Fruit fly (Drosophila melanogaster): ENCODE measurements around the gene ATPsynC.

ATPsynC gene

dm6 chr3R:31218997-31219992 is at the start of gene ATPsynC:
ATPsynC (minus strand) TSS chr3R:31219630.
- no peak for TF ChIP-seq CG8478 (optimal IDR thresholded peaks at IDR 0.05)
- TF ChIP-seq CTCF (optimal IDR thresholded peaks at IDR 0.05): peak; percentile 75 to 82

dm6 chr3R:31265430-31265829 is 46.0 kb upstream of the ATPsynC start, which contains the start of gene ppk24:
ppk24 (plus strand) TSS chr3R:31265730.
- TF ChIP-seq CTCF (optimal IDR thresholded peaks at IDR 0.05) (no peak), CG8478 (optimal IDR thresholded peaks at IDR 0.05) (no peak)

dm6 chr3R:31263934-31264333 is 44.5 kb upstream of the ATPsynC start:
- no peak for TF ChIP-seq CG8478 (optimal IDR thresholded peaks at IDR 0.05)
- TF ChIP-seq CTCF (optimal IDR thresholded peaks at IDR 0.05): peak in 1 of 2 experiments; percentile 7

dm6 chr3R:31262298-31262697 is 42.9 kb upstream of the ATPsynC start, which contains the start of gene CAH5:
CAH5 (plus strand) TSS chr3R:31262598.
- TF ChIP-seq CG8478 (optimal IDR thresholded peaks at IDR 0.05) (no peak), CTCF (optimal IDR thresholded peaks at IDR 0.05) (no peak)

- TF ChIP-seq CG8478 (optimal IDR thresholded peaks at IDR 0.05) (no peak), CTCF (optimal IDR thresholded peaks at IDR 0.05) (no peak)
These were observed 40.5 kb upstream of the ATPsynC start, which contains the start of gene CAH16 for dm6 chr3R:31259947-31260346. CAH16 (plus strand) TSS chr3R:31260247.

- TF ChIP-seq CTCF (optimal IDR thresholded peaks at IDR 0.05) (no peak), CG8478 (optimal IDR thresholded peaks at IDR 0.05) (no peak)
These were observed 37.9 kb upstream of the ATPsynC start, which contains the start of gene CAH6 for dm6 chr3R:31257299-31257698. CAH6 (plus strand) TSS chr3R:31257599.

dm6 chr3R:31254808-31255207 is 35.4 kb upstream of the ATPsynC start, which contains the start of the genes CG1750 and spn-F:
CG1750 (minus strand) TSS chr3R:31254900.
spn-F (plus strand) TSS chr3R:31255127.
- no peak for TF ChIP-seq CG8478 (optimal IDR thresholded peaks at IDR 0.05)
- no peak for TF ChIP-seq CTCF (optimal IDR thresholded peaks at IDR 0.05)

- TF ChIP-seq CTCF (optimal IDR thresholded peaks at IDR 0.05): peak in 1 of 2 experiments; percentile 0
- TF ChIP-seq CG8478 (optimal IDR thresholded peaks at IDR 0.05): no peak
These were observed 32.9 kb upstream of the ATPsynC start, which contains the start of the genes qless and mRpL32 for dm6 chr3R:31252093-31252962. qless (minus strand) TSS chr3R:31252608. mRpL32 (plus strand) TSS chr3R:31252872.

- TF ChIP-seq CG8478 (optimal IDR thresholded peaks at IDR 0.05): no peak
- no peak for TF ChIP-seq CTCF (optimal IDR thresholded peaks at IDR 0.05)
These were observed 31.8 kb upstream of the ATPsynC start for dm6 chr3R:31251130-31251770.

dm6 chr3R:31250426-31251034 is 31.1 kb upstream of the ATPsynC start:
- no peak for TF ChIP-seq CTCF (optimal IDR thresholded peaks at IDR 0.05)
- TF ChIP-seq CG8478 (optimal IDR thresholded peaks at IDR 0.05): no peak

- TF ChIP-seq CG8478 (optimal IDR thresholded peaks at IDR 0.05) (no peak), CTCF (optimal IDR thresholded peaks at IDR 0.05) (no peak)
These were observed 28.8 kb upstream of the ATPsynC start for dm6 chr3R:31248245-31248644.

- TF ChIP-seq CG8478 (optimal IDR thresholded peaks at IDR 0.05): no peak
- no peak for TF ChIP-seq CTCF (optimal IDR thresholded peaks at IDR 0.05)
These were observed 28.0 kb upstream of the ATPsynC start for dm6 chr3R:31247281-31247995.

dm6 chr3R:31245785-31246184 is 26.4 kb upstream of the ATPsynC start:
- TF ChIP-seq CTCF (optimal IDR thresholded peaks at IDR 0.05) (no peak), CG8478 (optimal IDR thresholded peaks at IDR 0.05) (no peak)

All from S2 (cell line).